Worm (Caenorhabditis elegans) whole organism, L3 larva: Measurements from ENCODE around the gene Y39B6A.42.

ENCODE experiments used
- R02D3.7 ChIP-seq: fragments of 150-350 bp; optimal IDR thresholded peaks from 2 replicates; lab custom pipeline; 2014; ENCODE audit warnings: missing biosample characterization, missing genetic modification characterization
- ZK546.5 ChIP-seq: sonication (generic microtip); optimal IDR thresholded peaks from 2 replicates; lab custom pipeline; 2017; ENCODE audit warnings: missing biosample characterization, missing genetic modification characterization
- aly-2 ChIP-seq: fragments of 150-350 bp; optimal IDR thresholded peaks from 2 replicates; lab custom pipeline; 2014; ENCODE audit warnings: missing biosample characterization, missing genetic modification characterization
- ama-1 ChIP-seq: fragments of 150-350 bp; optimal IDR thresholded peaks from 2 replicates; lab custom pipeline; 2018
- ceh-16 ChIP-seq: sonication (generic microtip); optimal IDR thresholded peaks from 2 replicates; lab custom pipeline; 2017; ENCODE audit warnings: missing biosample characterization, missing genetic modification characterization
- ceh-28 ChIP-seq: fragments of 150-350 bp; optimal IDR thresholded peaks from 2 replicates; lab custom pipeline; 2014; ENCODE audit warnings: missing biosample characterization, missing genetic modification reagents, missing genetic modification characterization
- ceh-82 ChIP-seq: fragments of 150-350 bp; optimal IDR thresholded peaks from 2 replicates; lab custom pipeline; 2014; ENCODE audit warnings: missing biosample characterization, missing genetic modification characterization
- ceh-9 ChIP-seq: sonication (generic microtip); optimal IDR thresholded peaks from 2 replicates; lab custom pipeline; 2018; ENCODE audit warnings: missing biosample characterization, missing genetic modification characterization
- daf-12 ChIP-seq: fragments of 150-350 bp; optimal IDR thresholded peaks from 2 replicates; lab custom pipeline; 2014; ENCODE audit warnings: missing biosample characterization, missing genetic modification reagents, missing genetic modification characterization
- egl-27 ChIP-seq: sonication (generic microtip); optimal IDR thresholded peaks from 4 replicates; lab custom pipeline; 2017; ENCODE audit warnings: missing biosample characterization, missing genetic modification reagents, missing genetic modification characterization
- egl-5 ChIP-seq: fragments of 150-350 bp; optimal IDR thresholded peaks from 2 replicates; lab custom pipeline; 2017; ENCODE audit warnings: missing biosample characterization, missing genetic modification reagents, missing genetic modification characterization, inconsistent platforms
- elt-1 ChIP-seq: fragments of 150-350 bp; optimal IDR thresholded peaks from 2 replicates; lab custom pipeline; 2014; ENCODE audit warnings: missing biosample characterization, missing genetic modification characterization
- elt-2 ChIP-seq: sonication (generic microtip); optimal IDR thresholded peaks from 2 replicates; lab custom pipeline; 2016; ENCODE audit warnings: missing genetic modification reagents, mild to moderate bottlenecking, missing genetic modification characterization, missing compliant biosample characterization
- elt-3 ChIP-seq, 3 experiments: fragments of 150-350 bp in 1 of 3; sonication (generic microtip) in 2 of 3; optimal IDR thresholded peaks; 2 replicates in 2 of 3; 4 replicates in 1 of 3; lab custom pipeline; 2014 to 2017; ENCODE audit warnings: missing biosample characterization in 3 of 3, missing genetic modification characterization in 3 of 3
- eor-1 ChIP-seq, 2 experiments: fragments of 150-350 bp; optimal IDR thresholded peaks; 2 replicates each; lab custom pipeline; 2014 to 2018; ENCODE audit warnings: missing biosample characterization in 2 of 2, missing genetic modification characterization in 2 of 2
- fkh-10 ChIP-seq: sonication (generic microtip); optimal IDR thresholded peaks from 2 replicates; lab custom pipeline; 2017; ENCODE audit warnings: missing biosample characterization, missing genetic modification reagents, missing genetic modification characterization
- fkh-2 ChIP-seq: fragments of 150-350 bp; optimal IDR thresholded peaks from 2 replicates; lab custom pipeline; 2014; ENCODE audit warnings: missing biosample characterization, missing genetic modification reagents, missing genetic modification characterization
- fos-1 ChIP-seq: fragments of 150-350 bp; optimal IDR thresholded peaks from 2 replicates; lab custom pipeline; 2014; ENCODE audit warnings: missing biosample characterization, missing genetic modification characterization
- hmg-11 ChIP-seq: sonication (generic microtip); optimal IDR thresholded peaks from 2 replicates; lab custom pipeline; 2016; ENCODE audit warnings: missing genetic modification characterization, missing compliant biosample characterization
- jun-1 ChIP-seq: fragments of 150-350 bp; optimal IDR thresholded peaks from 2 replicates; lab custom pipeline; 2014; ENCODE audit warnings: missing biosample characterization, missing genetic modification reagents, missing genetic modification characterization
- lin-15B ChIP-seq: fragments of 150-350 bp; optimal IDR thresholded peaks from 2 replicates; lab custom pipeline; 2014; ENCODE audit warnings: missing biosample characterization, missing genetic modification characterization
- lin-39 ChIP-seq: fragments of 150-350 bp; optimal IDR thresholded peaks from 2 replicates; lab custom pipeline; 2018; ENCODE audit warnings: missing biosample characterization, missing genetic modification reagents, missing genetic modification characterization
- lsy-12 ChIP-seq: sonication (generic microtip); optimal IDR thresholded peaks from 2 replicates; lab custom pipeline; 2016; ENCODE audit warnings: mild to moderate bottlenecking, missing genetic modification characterization, missing compliant biosample characterization
- mdl-1 ChIP-seq: fragments of 150-350 bp; optimal IDR thresholded peaks from 2 replicates; lab custom pipeline; 2014; ENCODE audit warnings: missing biosample characterization, missing genetic modification characterization
- mml-1 ChIP-seq: fragments of 150-350 bp; sonication (generic microtip); optimal IDR thresholded peaks from 3 replicates; lab custom pipeline; 2014; ENCODE audit warnings: missing biosample characterization, missing genetic modification characterization
- nfya-1 ChIP-seq: sonication (generic microtip); optimal IDR thresholded peaks from 2 replicates; lab custom pipeline; 2017; ENCODE audit warnings: missing genetic modification characterization, mild to moderate bottlenecking, missing compliant biosample characterization, antibody characterized with exemption, moderate library complexity; ENCODE audit not compliant: insufficient read depth
- nhr-12 ChIP-seq: fragments of 150-350 bp; optimal IDR thresholded peaks from 2 replicates; lab custom pipeline; 2014; ENCODE audit warnings: missing biosample characterization, missing genetic modification characterization
- nhr-23 ChIP-seq: fragments of 150-350 bp; optimal IDR thresholded peaks from 2 replicates; lab custom pipeline; 2014; ENCODE audit warnings: missing biosample characterization, missing genetic modification reagents, missing genetic modification characterization
- nhr-237 ChIP-seq: fragments of 150-350 bp; optimal IDR thresholded peaks from 2 replicates; lab custom pipeline; 2014; ENCODE audit warnings: missing biosample characterization, missing genetic modification characterization
- nhr-25 ChIP-seq: sonication (generic microtip); optimal IDR thresholded peaks from 2 replicates; lab custom pipeline; 2017; ENCODE audit warnings: missing biosample characterization, missing genetic modification characterization
- nhr-28 ChIP-seq: fragments of 150-350 bp; optimal IDR thresholded peaks from 2 replicates; lab custom pipeline; 2014; ENCODE audit warnings: missing biosample characterization, missing genetic modification characterization
- nhr-43 ChIP-seq: sonication (generic microtip); optimal IDR thresholded peaks from 2 replicates; lab custom pipeline; 2016; ENCODE audit warnings: mild to moderate bottlenecking, missing genetic modification characterization, missing compliant biosample characterization; ENCODE audit not compliant: poor library complexity, severe bottlenecking
- nhr-67 ChIP-seq: fragments of 150-350 bp; optimal IDR thresholded peaks from 2 replicates; lab custom pipeline; 2014; ENCODE audit warnings: missing biosample characterization, missing genetic modification characterization
- nhr-76 ChIP-seq: fragments of 150-350 bp; sonication (generic microtip); optimal IDR thresholded peaks from 5 replicates; lab custom pipeline; 2014; ENCODE audit warnings: missing biosample characterization, missing genetic modification characterization
- nhr-77 ChIP-seq: fragments of 150-350 bp; optimal IDR thresholded peaks from 2 replicates; lab custom pipeline; 2014; ENCODE audit warnings: missing biosample characterization, missing genetic modification characterization
- pha-4 ChIP-seq: fragments of 150-350 bp; optimal IDR thresholded peaks from 2 replicates; lab custom pipeline; 2014; ENCODE audit warnings: missing biosample characterization, missing genetic modification reagents, missing genetic modification characterization
- pqm-1 ChIP-seq: fragments of 150-350 bp; optimal IDR thresholded peaks from 2 replicates; lab custom pipeline; 2017; ENCODE audit warnings: missing biosample characterization, missing genetic modification characterization, inconsistent platforms
- sea-2 ChIP-seq: fragments of 150-350 bp; sonication (generic microtip); optimal IDR thresholded peaks from 4 replicates; lab custom pipeline; 2014; ENCODE audit warnings: missing biosample characterization, missing genetic modification reagents, missing genetic modification characterization
- skn-1 ChIP-seq: fragments of 150-350 bp; optimal IDR thresholded peaks from 2 replicates; lab custom pipeline; 2014; ENCODE audit warnings: missing biosample characterization, missing genetic modification characterization
- snpc-4 ChIP-seq: fragments of 150-350 bp; optimal IDR thresholded peaks from 2 replicates; lab custom pipeline; 2014; ENCODE audit warnings: missing biosample characterization, missing genetic modification characterization
- tbx-2 ChIP-seq: sonication (generic microtip); optimal IDR thresholded peaks from 2 replicates; lab custom pipeline; 2016; ENCODE audit warnings: mild to moderate bottlenecking, missing genetic modification characterization, missing compliant biosample characterization
- unc-39 ChIP-seq: sonication (generic microtip); optimal IDR thresholded peaks from 4 replicates; lab custom pipeline; 2017; ENCODE audit warnings: missing biosample characterization, missing genetic modification characterization
- ztf-11 ChIP-seq: fragments of 150-350 bp; optimal IDR thresholded peaks from 2 replicates; lab custom pipeline; 2014; ENCODE audit warnings: missing biosample characterization, missing genetic modification characterization
- ztf-4 ChIP-seq: fragments of 150-350 bp; optimal IDR thresholded peaks from 2 replicates; lab custom pipeline; 2014; ENCODE audit warnings: missing biosample characterization, missing genetic modification characterization

The Y39B6A.42 gene

DNA sequence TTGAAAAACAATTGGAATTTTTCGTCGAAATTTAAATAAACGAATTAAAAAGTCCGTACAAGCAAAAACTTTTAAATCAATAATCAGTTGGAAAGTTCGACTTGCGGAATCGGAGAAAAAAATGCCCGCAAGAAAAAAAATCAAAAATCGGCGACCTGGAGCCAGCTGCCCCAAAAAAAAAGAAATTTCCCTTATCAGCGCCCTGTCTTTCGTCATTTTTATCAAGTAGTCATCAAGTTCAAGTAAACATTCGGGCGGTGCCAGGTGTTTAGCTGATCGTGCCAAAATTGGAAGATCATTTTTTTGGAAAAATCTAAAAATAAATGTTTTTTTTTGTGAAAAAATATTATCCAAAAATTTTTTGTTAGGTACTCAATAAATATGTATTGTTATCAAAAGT is 8.9 kb upstream of the Y39B6A.42 start:
- TF ChIP-seq pqm-1 (tag; lab: Kevin White, UChicago) (peak; percentile 24), pha-4 (tag; lab: Kevin White, UChicago) (peak; percentile 35), nhr-12 (no peak), nhr-28 (tag; lab: Kevin White, UChicago) (no peak), elt-2 (tag; lab: Kevin White, UChicago) (peak; percentile 75), daf-12 (tag; lab: Kevin White, UChicago) (no peak)
- TF ChIP-seq, all 47 proteins: peak for 3

DNA sequence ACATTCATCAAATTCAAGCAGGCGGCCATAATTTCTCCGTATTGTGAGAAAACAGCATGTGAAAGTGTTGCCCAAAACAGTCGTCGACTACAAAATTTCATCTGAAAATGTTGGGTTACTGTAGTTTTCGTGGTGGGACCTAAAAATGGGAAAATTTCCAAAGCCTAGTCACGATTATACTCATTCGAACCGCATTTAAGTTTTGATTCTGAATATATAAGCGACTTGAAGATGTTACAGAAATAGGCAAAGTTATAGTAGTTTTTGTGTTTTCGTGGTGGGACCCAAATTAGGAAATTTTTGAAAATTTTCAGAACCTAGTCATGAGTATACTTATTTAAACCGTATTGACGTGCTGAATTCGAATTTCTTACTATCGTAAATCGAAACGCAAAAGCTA is 8.4 kb upstream of the Y39B6A.42 start, which contains the start of gene Y39B6A.41:
Gene Y39B6A.41 (minus strand): TSS at position 101 of the 400 bp plus-strand sequence.
- TF ChIP-seq pqm-1 (tag; lab: Kevin White, UChicago): no peak
- TF ChIP-seq ceh-28 (tag; lab: Kevin White, UChicago): no peak
- no peak for TF ChIP-seq aly-2
- TF ChIP-seq elt-3 (tag; optimal IDR thresholded peaks at IDR 0.05; lab: Kevin White, UChicago): no peak
- TF ChIP-seq lin-39 (tag; lab: Kevin White, UChicago): no peak
- no peak for TF ChIP-seq nfya-1 (tag; lab: Kevin White, UChicago)
- TF ChIP-seq ceh-82 (tag; lab: Kevin White, UChicago): no peak
- TF ChIP-seq nhr-25 (tag; lab: Kevin White, UChicago): no peak

DNA sequence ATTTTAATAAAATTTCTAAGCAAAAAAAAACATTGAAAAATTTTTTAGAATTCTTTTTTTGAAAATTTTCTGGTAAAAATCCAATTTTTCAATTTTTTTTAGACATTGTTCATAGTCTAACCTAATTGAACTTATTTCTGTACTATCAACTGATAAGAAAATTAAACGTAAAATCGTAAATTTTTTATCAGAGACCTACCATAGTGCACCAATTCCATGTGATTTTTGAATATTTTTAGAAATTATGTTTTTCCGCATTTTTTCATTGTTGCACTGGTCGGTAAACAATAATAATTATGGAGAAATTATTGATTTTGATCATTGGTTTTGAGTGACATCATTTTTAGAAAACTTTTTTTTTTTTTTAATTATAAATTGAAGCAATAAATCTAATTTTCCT is 7.1 kb upstream of the Y39B6A.42 start:
- TF ChIP-seq nhr-77 (tag; lab: Kevin White, UChicago) (no peak), ceh-82 (tag; lab: Kevin White, UChicago) (no peak), lsy-12 (tag; lab: Kevin White, UChicago) (no peak), elt-2 (tag; lab: Kevin White, UChicago) (peak; percentile 57), pha-4 (tag; lab: Kevin White, UChicago) (peak; percentile 21), pqm-1 (tag; lab: Kevin White, UChicago) (peak; percentile 10)

DNA sequence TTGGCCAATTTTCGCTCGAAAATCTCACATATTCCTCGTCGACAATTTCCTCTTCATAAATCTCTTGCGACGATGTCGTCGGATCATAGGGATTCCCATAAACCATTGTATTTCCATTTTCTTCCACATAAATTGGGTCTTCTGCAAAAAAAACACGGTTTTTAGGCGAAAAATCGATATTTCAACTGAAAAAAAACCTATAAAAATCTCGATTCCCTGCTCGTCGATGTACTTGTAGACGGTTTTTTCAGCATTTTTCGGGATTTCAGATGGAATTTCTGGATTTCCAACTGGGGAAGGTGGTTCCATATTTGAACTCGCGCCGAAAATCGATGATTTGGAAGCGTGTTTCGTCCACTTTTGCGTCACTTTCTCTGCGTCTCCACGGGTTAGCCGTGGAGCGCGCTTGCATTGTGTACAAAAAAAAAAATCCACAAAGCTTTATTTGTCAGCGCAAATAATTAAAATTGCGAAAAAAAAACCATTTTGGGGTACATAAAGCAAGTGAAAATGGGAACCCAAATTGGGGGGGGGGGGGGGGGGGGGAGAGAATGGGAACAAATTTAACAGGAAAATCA is 1.9 kb downstream of the Y39B6A.42 start, which contains the start of gene Y39B6A.43:
Gene Y39B6A.43 (minus strand): TSS at position 351 of the 578 bp plus-strand sequence.
- TF ChIP-seq nhr-12 (no peak), eor-1 (tag; optimal IDR thresholded peaks at IDR 0.05; lab: Kevin White, UChicago) (no peak), fos-1 (tag; lab: Kevin White, UChicago) (peak; percentile 25), nhr-43 (peak; percentile 93), egl-27 (tag; lab: Kevin White, UChicago) (peak; percentile 79), daf-12 (tag; lab: Kevin White, UChicago) (no peak), tbx-2 (tag; lab: Kevin White, UChicago) (peak; percentile 92), nhr-25 (tag; lab: Kevin White, UChicago) (peak; percentile 88), ztf-11 (no peak), nfya-1 (tag; lab: Kevin White, UChicago) (peak; percentile 92), elt-2 (tag; lab: Kevin White, UChicago) (peak; percentile 88), ztf-4 (tag; lab: Kevin White, UChicago) (peak; percentile 73), mml-1 (tag; lab: Kevin White, UChicago) (no peak), elt-3 (tag; optimal IDR thresholded peaks at IDR 0.05; lab: Kevin White, UChicago) (peak in 1 of 3 experiments; percentile 83), ceh-28 (tag; lab: Kevin White, UChicago) (peak; percentile 95), R02D3.7 (tag; lab: Kevin White, UChicago) (peak; percentile 92), ama-1 (lab: Kevin White, UChicago) (peak; percentile 53), fkh-10 (GFP tag; lab: Kevin White, UChicago) (peak; percentile 66), nhr-23 (tag; lab: Kevin White, UChicago) (peak; percentile 97), nhr-76 (tag; lab: Kevin White, UChicago) (peak; percentile 68), ceh-9 (no peak), unc-39 (tag; lab: Kevin White, UChicago) (peak; percentile 62), snpc-4 (peak; percentile 86), skn-1 (tag; lab: Kevin White, UChicago) (peak; percentile 94), ceh-82 (tag; lab: Kevin White, UChicago) (peak; percentile 95), nhr-67 (peak; percentile 41), lin-15B (tag; lab: Kevin White, UChicago) (peak; percentile 98), sea-2 (GFP tag; lab: Kevin White, UChicago) (no peak), jun-1 (tag; lab: Kevin White, UChicago) (peak; percentile 95), nhr-237 (no peak), aly-2 (peak; percentile 84), lsy-12 (tag; lab: Kevin White, UChicago) (peak; percentile 93), nhr-28 (tag; lab: Kevin White, UChicago) (peak; percentile 26), egl-5 (peak; percentile 86), lin-39 (tag; lab: Kevin White, UChicago) (peak; percentile 87), ZK546.5 (tag; lab: Kevin White, UChicago) (peak; percentile 23), mdl-1 (tag; lab: Kevin White, UChicago) (no peak), nhr-77 (tag; lab: Kevin White, UChicago) (peak; percentile 86), fkh-2 (peak; percentile 66), hmg-11 (peak; percentile 56), ceh-16 (tag; lab: Kevin White, UChicago) (no peak), elt-1 (tag; lab: Kevin White, UChicago) (peak; percentile 52)
